Worm (Caenorhabditis elegans): Measurements from ENCODE around the gene rpb-6.

DNA sequence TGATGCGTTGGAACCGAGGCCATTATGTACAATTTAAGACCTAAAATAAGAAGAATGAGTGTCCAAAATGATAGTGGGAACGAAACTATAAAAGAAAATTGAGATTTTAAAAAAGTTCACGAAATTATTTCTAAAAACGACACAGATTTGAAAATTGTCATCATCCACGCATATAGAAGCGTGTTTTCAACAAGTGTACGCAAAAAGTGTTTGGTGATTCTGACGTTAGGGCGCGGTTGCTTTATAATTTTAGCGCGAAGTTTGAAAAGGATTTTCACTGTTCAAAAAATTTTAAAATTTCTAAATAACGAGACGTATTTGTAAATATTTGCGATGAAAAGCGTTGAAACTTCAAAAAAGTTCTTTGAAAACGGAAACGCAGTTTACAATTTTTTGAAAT, 15.8 kb upstream of the rpb-6 start, which contains the start of gene cdc-48.1:
- TF ChIP-seq flt-1 (GFP tag; IDR thresholded peaks at IDR 0.05) (peak; percentile 94), T22C8.4 (GFP tag; IDR thresholded peaks at IDR 0.05) (peak; percentile 76), ztf-29 (GFP tag; IDR thresholded peaks at IDR 0.05) (peak; percentile 60; the same call in 1 of the 2 replicates), klf-2 (GFP tag; conservative IDR thresholded peaks at IDR 0.05) (peak; percentile 76), cog-1 (tag; optimal IDR thresholded peaks at IDR 0.05) (peak; percentile 99), med-1 (GFP tag; optimal IDR thresholded peaks at IDR 0.05; ENCODE audit: insufficient read depth) (peak; percentile 25), ztf-23 (GFP tag; IDR thresholded peaks at IDR 0.05) (peak; percentile 94), ref-1 (GFP tag; conservative IDR thresholded peaks at IDR 0.05) (no peak), tab-1 (GFP tag; IDR thresholded peaks at IDR 0.05) (peak; percentile 80)

Data from whole organism, midembryonic.